Worm (Caenorhabditis elegans) whole organism, young adult: ENCODE data around the gene far-6.

Source experiments
- F52B5.7 ChIP-seq: sonication (generic microtip); optimal IDR thresholded peaks from 2 replicates; lab custom pipeline; 2016; ENCODE audit warnings: mild to moderate bottlenecking, missing genetic modification characterization, missing compliant biosample characterization
- T26A5.8 ChIP-seq: sonication (generic microtip); optimal IDR thresholded peaks from 2 replicates; lab custom pipeline; 2016; ENCODE audit warnings: missing genetic modification characterization, missing compliant biosample characterization
- madf-3 ChIP-seq: fragments of 200-800 bp; sonication (Bioruptor generic); IDR thresholded peaks from 2 replicates; pipeline ENCODE4 v1.3.6; 2022; ENCODE audit warnings: missing genetic modification reagents, missing genetic modification characterization, missing compliant biosample characterization
- mcd-1 ChIP-seq: fragments of 200-800 bp; sonication (Bioruptor generic); IDR thresholded peaks from 2 replicates; pipeline ENCODE4 v1.3.6; 2022; ENCODE audit warnings: missing genetic modification reagents, missing genetic modification characterization, missing compliant biosample characterization
- sdz-38 ChIP-seq: sonication (generic microtip); optimal IDR thresholded peaks from 2 replicates; lab custom pipeline; 2016; ENCODE audit warnings: missing genotype, missing genetic modification characterization, missing compliant biosample characterization
- ztf-28 ChIP-seq: fragments of 200-800 bp; sonication (Bioruptor generic); IDR thresholded peaks from 2 replicates; pipeline ENCODE4 v1.3.6; 2022; ENCODE audit warnings: missing genetic modification reagents, missing genetic modification characterization, missing compliant biosample characterization

ce11 chrIV:13303442-13303841 lies 24.7 kb upstream of the far-6 start, which contains the start of gene Y67H2A.7:
- no peak for TF ChIP-seq T26A5.8 (tag; lab: Kevin White, UChicago)
- no peak for TF ChIP-seq madf-3
- TF ChIP-seq sdz-38 (tag; lab: Kevin White, UChicago) = no peak
- no peak for TF ChIP-seq ztf-28 (GFP tag; lab: Robert Waterston, UW)
- no peak for TF ChIP-seq mcd-1 (GFP tag; lab: Robert Waterston, UW)
- TF ChIP-seq F52B5.7 (tag; lab: Kevin White, UChicago) = no peak
